Worm (Caenorhabditis elegans) whole organism, L4/young adult: Measurements from ENCODE around the gene pcp-1.

Source experiments
- W03F9.2 ChIP-seq: fragments of 150-350 bp; optimal IDR thresholded peaks from 2 replicates; lab custom pipeline; 2014; ENCODE audit warnings: missing biosample characterization, missing genetic modification characterization
- dao-5 ChIP-seq: sonication (generic microtip); optimal IDR thresholded peaks from 2 replicates; lab custom pipeline; 2016; ENCODE audit warnings: missing genotype, missing genetic modification characterization, moderate library complexity, missing compliant biosample characterization
- him-1 ChIP-seq: sonication (generic microtip); optimal IDR thresholded peaks from 2 replicates; lab custom pipeline; 2016; ENCODE audit warnings: missing genotype, missing genetic modification reagents, missing genetic modification characterization, missing compliant biosample characterization

pcp-1 gene

ce11 chrIII:7724433-7724832, 34.3 kb upstream of the pcp-1 start:
- TF ChIP-seq dao-5 (tag; lab: Kevin White, UChicago), result no peak
- peak; percentile 26 for TF ChIP-seq him-1

ce11 chrIII:7725483-7726250, 33.0 kb upstream of the pcp-1 start:
- TF ChIP-seq dao-5 (tag; lab: Kevin White, UChicago) (no peak), W03F9.2 (tag; lab: Kevin White, UChicago) (no peak), him-1 (peak; percentile 7)

- no peak for TF ChIP-seq dao-5 (tag; lab: Kevin White, UChicago)
- TF ChIP-seq him-1, result no peak
- TF ChIP-seq W03F9.2 (tag; lab: Kevin White, UChicago), result no peak
Observed at ce11 chrIII:7726500-7726899, 32.2 kb upstream of the pcp-1 start.

ce11 chrIII:7728494-7728893, 30.2 kb upstream of the pcp-1 start:
- TF ChIP-seq W03F9.2 (tag; lab: Kevin White, UChicago) (peak; percentile 37), dao-5 (tag; lab: Kevin White, UChicago) (no peak)

- TF ChIP-seq him-1 (no peak), dao-5 (tag; lab: Kevin White, UChicago) (no peak), W03F9.2 (tag; lab: Kevin White, UChicago) (no peak)
Observed at ce11 chrIII:7729062-7729461, 29.6 kb upstream of the pcp-1 start.

ce11 chrIII:7729534-7730061, 29.1 kb upstream of the pcp-1 start, which contains the start of gene ZK112.4:
TSS of gene ZK112.4 (minus strand) at chrIII:7730011.
- peak; percentile 72 for TF ChIP-seq him-1
- TF ChIP-seq dao-5 (tag; lab: Kevin White, UChicago), result peak; percentile 3
- no peak for TF ChIP-seq W03F9.2 (tag; lab: Kevin White, UChicago)

ce11 chrIII:7730331-7730730, 28.4 kb upstream of the pcp-1 start:
- TF ChIP-seq W03F9.2 (tag; lab: Kevin White, UChicago), result no peak
- no peak for TF ChIP-seq dao-5 (tag; lab: Kevin White, UChicago)
- TF ChIP-seq him-1, result no peak

ce11 chrIII:7731085-7731484, 27.6 kb upstream of the pcp-1 start:
- TF ChIP-seq W03F9.2 (tag; lab: Kevin White, UChicago) (no peak), him-1 (no peak), dao-5 (tag; lab: Kevin White, UChicago) (no peak)

ce11 chrIII:7733563-7733962, 25.1 kb upstream of the pcp-1 start:
- TF ChIP-seq him-1, result no peak
- no peak for TF ChIP-seq W03F9.2 (tag; lab: Kevin White, UChicago)
- no peak for TF ChIP-seq dao-5 (tag; lab: Kevin White, UChicago)

ce11 chrIII:7734105-7734504, 24.6 kb upstream of the pcp-1 start:
- TF ChIP-seq dao-5 (tag; lab: Kevin White, UChicago), result no peak

- TF ChIP-seq dao-5 (tag; lab: Kevin White, UChicago), result no peak
- TF ChIP-seq W03F9.2 (tag; lab: Kevin White, UChicago), result no peak
- TF ChIP-seq him-1, result no peak
Observed at ce11 chrIII:7736003-7736402, 22.7 kb upstream of the pcp-1 start.

ce11 chrIII:7736806-7737205, 21.9 kb upstream of the pcp-1 start:
- TF ChIP-seq dao-5 (tag; lab: Kevin White, UChicago), result no peak
- TF ChIP-seq W03F9.2 (tag; lab: Kevin White, UChicago), result no peak
- no peak for TF ChIP-seq him-1

ce11 chrIII:7737646-7738258, 21.0 kb upstream of the pcp-1 start:
- TF ChIP-seq dao-5 (tag; lab: Kevin White, UChicago), result no peak
- no peak for TF ChIP-seq W03F9.2 (tag; lab: Kevin White, UChicago)
- peak; percentile 16 for TF ChIP-seq him-1

- TF ChIP-seq dao-5 (tag; lab: Kevin White, UChicago) (no peak), W03F9.2 (tag; lab: Kevin White, UChicago) (no peak), him-1 (no peak)
Observed at ce11 chrIII:7743183-7743582, 15.5 kb upstream of the pcp-1 start.
